Worm (Caenorhabditis elegans) whole organism, L4 larva: ENCODE results near the gene mkk-4.

ENCODE experiments used
- F37D6.2 ChIP-seq: sonication (generic microtip); optimal IDR thresholded peaks from 2 replicates; lab custom pipeline; 2016; ENCODE audit warnings: mild to moderate bottlenecking, missing genetic modification characterization, missing compliant biosample characterization
- T26A8.4 ChIP-seq: fragments of 200-800 bp; sonication (Bioruptor generic); IDR thresholded peaks from 2 replicates; pipeline ENCODE4 v1.3.6; 2022; ENCODE audit warnings: missing genetic modification characterization, missing compliant biosample characterization
- Y5F2A.4 ChIP-seq: fragments of 200-800 bp; sonication (Bioruptor generic); optimal IDR thresholded peaks from 2 replicates; lab custom pipeline; 2018; ENCODE audit warnings: mild to moderate bottlenecking, missing genetic modification characterization, missing compliant biosample characterization
- aha-1 ChIP-seq: fragments of 150-350 bp; peaks from one replicate; lab custom pipeline; 2014; ENCODE audit warnings: missing biosample characterization, missing genetic modification characterization
- arid-1 ChIP-seq: fragments of 200-800 bp; sonication (Bioruptor generic); conservative IDR thresholded peaks from 2 replicates; pipeline ENCODE4 v1.3.6; 2022; ENCODE audit warnings: missing genetic modification reagents, missing genetic modification characterization, missing compliant biosample characterization
- attf-4 ChIP-seq: sonication (generic microtip); optimal IDR thresholded peaks from 3 replicates; lab custom pipeline; 2017; ENCODE audit warnings: missing biosample characterization, missing genetic modification characterization
- ceh-20 ChIP-seq: fragments of 200-800 bp; sonication (Bioruptor generic); IDR thresholded peaks from 2 replicates; pipeline ENCODE4 v1.3.6; 2022; ENCODE audit warnings: missing genetic modification reagents, missing genetic modification characterization, missing compliant biosample characterization
- ceh-28 ChIP-seq: fragments of 150-350 bp; optimal IDR thresholded peaks from 2 replicates; lab custom pipeline; 2014; ENCODE audit warnings: missing biosample characterization, missing genetic modification reagents, missing genetic modification characterization
- ceh-44 ChIP-seq: fragments of 200-800 bp; sonication (Bioruptor generic); IDR thresholded peaks from 2 replicates; pipeline ENCODE4 v1.3.6; 2022; ENCODE audit warnings: missing genetic modification reagents, missing genetic modification characterization, missing compliant biosample characterization
- ctbp-1 ChIP-seq: fragments of 200-800 bp; sonication (Bioruptor generic); IDR thresholded peaks from 2 replicates; pipeline ENCODE4 v1.3.6; 2022; ENCODE audit warnings: missing genetic modification reagents, missing genetic modification characterization, missing compliant biosample characterization
- daf-8 ChIP-seq: fragments of 200-800 bp; sonication (Bioruptor generic); IDR thresholded peaks from 2 replicates; pipeline ENCODE4 v1.3.6; 2022; ENCODE audit warnings: missing genetic modification characterization, missing compliant biosample characterization
- dmd-6 ChIP-seq: fragments of 200-800 bp; sonication (Bioruptor generic); IDR thresholded peaks from 2 replicates; pipeline ENCODE4 v1.3.6; 2022; ENCODE audit warnings: missing genetic modification reagents, missing genetic modification characterization, missing compliant biosample characterization
- dmd-8 ChIP-seq: fragments of 200-800 bp; sonication (Bioruptor generic); IDR thresholded peaks from 2 replicates; pipeline ENCODE4 v1.3.6; 2022; ENCODE audit warnings: missing genetic modification characterization, missing compliant biosample characterization
- dpl-1 ChIP-seq: fragments of 150-350 bp; optimal IDR thresholded peaks from 2 replicates; lab custom pipeline; 2014; ENCODE audit warnings: missing biosample characterization, missing genetic modification reagents, missing genetic modification characterization
- dve-1 ChIP-seq: sonication (generic microtip); optimal IDR thresholded peaks from 2 replicates; lab custom pipeline; 2017; ENCODE audit warnings: antibody characterized with exemption, mild to moderate bottlenecking, missing genetic modification characterization, missing compliant biosample characterization; ENCODE audit not compliant: insufficient read depth
- egl-43 ChIP-seq: fragments of 200-800 bp; sonication (Bioruptor generic); IDR thresholded peaks from 2 replicates; pipeline ENCODE4 v1.3.6; 2022; ENCODE audit warnings: missing genetic modification reagents, missing genetic modification characterization, missing compliant biosample characterization
- fkh-10 ChIP-seq: fragments of 150-350 bp; optimal IDR thresholded peaks from 2 replicates; lab custom pipeline; 2014; ENCODE audit warnings: missing biosample characterization, missing genetic modification reagents, missing genetic modification characterization
- fos-1 ChIP-seq: fragments of 150-350 bp; optimal IDR thresholded peaks from 2 replicates; lab custom pipeline; 2014; ENCODE audit warnings: missing biosample characterization, missing genetic modification characterization
- gei-8 ChIP-seq: fragments of 200-800 bp; sonication (Bioruptor generic); optimal IDR thresholded peaks from 2 replicates; lab custom pipeline; 2018; ENCODE audit warnings: mild to moderate bottlenecking, missing genetic modification characterization, missing compliant biosample characterization
- hlh-30 ChIP-seq: sonication (generic microtip); optimal IDR thresholded peaks from 2 replicates; lab custom pipeline; 2017; ENCODE audit warnings: antibody characterized with exemption, mild to moderate bottlenecking, missing genetic modification characterization, missing compliant biosample characterization; ENCODE audit not compliant: insufficient read depth
- hmg-1.1 ChIP-seq: fragments of 200-800 bp; sonication (Bioruptor generic); IDR thresholded peaks from 2 replicates; pipeline ENCODE4 v1.3.6; 2022; ENCODE audit warnings: missing genetic modification reagents, missing genetic modification characterization, missing compliant biosample characterization
- lin-29 ChIP-seq: fragments of 200-800 bp; sonication (Bioruptor generic); IDR thresholded peaks from 2 replicates; pipeline ENCODE4 v1.3.6; 2022; ENCODE audit warnings: missing genetic modification reagents, missing genetic modification characterization, missing compliant biosample characterization
- lin-38 ChIP-seq: fragments of 200-800 bp; sonication (Bioruptor generic); IDR thresholded peaks from 2 replicates; pipeline ENCODE4 v1.3.6; 2022; ENCODE audit warnings: missing genetic modification reagents, missing genetic modification characterization, missing compliant biosample characterization
- lir-3 ChIP-seq: sonication (generic microtip); optimal IDR thresholded peaks from 2 replicates; lab custom pipeline; 2016; ENCODE audit warnings: mild to moderate bottlenecking, missing genetic modification characterization, missing compliant biosample characterization
- madf-9 ChIP-seq: fragments of 200-800 bp; sonication (Bioruptor generic); conservative IDR thresholded peaks from 2 replicates; pipeline ENCODE4 v1.3.6; 2022; ENCODE audit warnings: missing genetic modification reagents, missing genetic modification characterization, missing compliant biosample characterization
- mep-1 ChIP-seq: fragments of 150-350 bp; sonication (generic microtip); optimal IDR thresholded peaks from 3 replicates; lab custom pipeline; 2014; ENCODE audit warnings: missing biosample characterization, missing genetic modification characterization
- mes-2 ChIP-seq: sonication (generic microtip); optimal IDR thresholded peaks from 2 replicates; lab custom pipeline; 2016; ENCODE audit warnings: missing genotype, mild to moderate bottlenecking, missing genetic modification characterization, missing compliant biosample characterization; ENCODE audit not compliant: poor library complexity, severe bottlenecking
- mxl-2 ChIP-seq: fragments of 200-800 bp; sonication (Bioruptor generic); conservative IDR thresholded peaks from 2 replicates; pipeline ENCODE4 v1.3.6; 2022; ENCODE audit warnings: missing genetic modification reagents, missing genetic modification characterization, missing compliant biosample characterization
- mxl-3 ChIP-seq: fragments of 200-800 bp; sonication (Bioruptor generic); optimal IDR thresholded peaks from 2 replicates; lab custom pipeline; 2018; ENCODE audit warnings: mild to moderate bottlenecking, missing genetic modification characterization, missing compliant biosample characterization
- nhr-28 ChIP-seq: fragments of 150-350 bp; optimal IDR thresholded peaks from 2 replicates; lab custom pipeline; 2014; ENCODE audit warnings: missing biosample characterization, missing genetic modification characterization
- nhr-41 ChIP-seq: fragments of 200-800 bp; sonication (Bioruptor generic); IDR thresholded peaks from 2 replicates; pipeline ENCODE4 v1.3.6; 2022; ENCODE audit warnings: missing genetic modification reagents, missing genetic modification characterization, missing compliant biosample characterization
- nhr-48 ChIP-seq: sonication (generic microtip); optimal IDR thresholded peaks from 2 replicates; lab custom pipeline; 2016; ENCODE audit warnings: mild to moderate bottlenecking, missing genetic modification characterization, missing compliant biosample characterization
- nhr-76 ChIP-seq: fragments of 150-350 bp; optimal IDR thresholded peaks from 2 replicates; lab custom pipeline; 2014; ENCODE audit warnings: missing biosample characterization, missing genetic modification characterization
- nhr-77 ChIP-seq: fragments of 150-350 bp; optimal IDR thresholded peaks from 2 replicates; lab custom pipeline; 2014; ENCODE audit warnings: missing biosample characterization, missing genetic modification characterization
- pha-4 ChIP-seq, 2 experiments: fragments of 150-350 bp in 1 of 2; fragments of 200-800 bp in 1 of 2; sonication (Bioruptor generic) in 1 of 2; IDR thresholded peaks in 1 of 2; optimal IDR thresholded peaks in 1 of 2; 2 replicates each; pipeline versions ENCODE4 v1.3.6 to Lab custom; 2014 to 2022; ENCODE audit warnings: missing genetic modification characterization in 2 of 2, missing genetic modification reagents in 2 of 2, missing biosample characterization in 1 of 2, missing compliant biosample characterization in 1 of 2
- pqm-1 ChIP-seq: sonication (generic microtip); optimal IDR thresholded peaks from 2 replicates; lab custom pipeline; 2017; ENCODE audit warnings: missing biosample characterization, missing genetic modification characterization
- rbr-2 ChIP-seq: sonication (generic microtip); optimal IDR thresholded peaks from 2 replicates; lab custom pipeline; 2016; ENCODE audit warnings: missing genotype, missing genetic modification characterization, missing compliant biosample characterization
- sdz-12 ChIP-seq: fragments of 200-800 bp; sonication (Bioruptor generic); optimal IDR thresholded peaks from 2 replicates; lab custom pipeline; 2018; ENCODE audit warnings: mild to moderate bottlenecking, missing genetic modification characterization, missing compliant biosample characterization
- spr-1 ChIP-seq: sonication (generic microtip); optimal IDR thresholded peaks from 2 replicates; lab custom pipeline; 2016; ENCODE audit warnings: mild to moderate bottlenecking, missing genetic modification characterization, missing compliant biosample characterization
- spr-3 ChIP-seq: fragments of 200-800 bp; sonication (Bioruptor generic); optimal IDR thresholded peaks from 2 replicates; lab custom pipeline; 2018; ENCODE audit warnings: mild to moderate bottlenecking, missing genetic modification characterization, missing compliant biosample characterization
- tag-97 ChIP-seq: fragments of 200-800 bp; sonication (Bioruptor generic); IDR thresholded peaks from 2 replicates; pipeline ENCODE4 v1.3.6; 2022; ENCODE audit warnings: missing genetic modification characterization, missing compliant biosample characterization
- tra-1 ChIP-seq: fragments of 200-800 bp; sonication (Bioruptor generic); IDR thresholded peaks from 2 replicates; pipeline ENCODE4 v1.3.6; 2022; ENCODE audit warnings: missing genetic modification reagents, missing genetic modification characterization, missing compliant biosample characterization
- unc-62 ChIP-seq, 3 experiments: fragments of 150-350 bp in 1 of 3; sonication (generic microtip); optimal IDR thresholded peaks in 2 of 3; peaks in 1 of 3; 1 replicate in 1 of 3; 2 replicates in 2 of 3; lab custom pipeline; 2014 to 2017; ENCODE audit warnings: missing biosample characterization in 3 of 3, missing genetic modification characterization in 3 of 3, missing genetic modification reagents in 3 of 3, missing genotype in 1 of 3
- zfp-2 ChIP-seq: sonication (generic microtip); optimal IDR thresholded peaks from 2 replicates; lab custom pipeline; 2016; ENCODE audit warnings: mild to moderate bottlenecking, missing genetic modification characterization, missing compliant biosample characterization
- zfp-3 ChIP-seq: fragments of 200-800 bp; sonication (Bioruptor generic); conservative IDR thresholded peaks from 2 replicates; pipeline ENCODE4 v1.3.6; 2022; ENCODE audit warnings: missing genetic modification reagents, missing genetic modification characterization, missing compliant biosample characterization
- ztf-7 ChIP-seq: fragments of 150-350 bp; optimal IDR thresholded peaks from 2 replicates; lab custom pipeline; 2014; ENCODE audit warnings: missing biosample characterization, missing genetic modification characterization

mkk-4 gene

ce11 chrX:9997344-9997743 is 30.3 kb upstream of the mkk-4 start:
- TF ChIP-seq pqm-1 (tag; lab: Kevin White, UChicago) (peak; percentile 60), nhr-28 (tag; lab: Kevin White, UChicago) (peak; percentile 60), nhr-76 (tag; lab: Kevin White, UChicago) (no peak), dve-1 (tag; lab: Kevin White, UChicago) (peak; percentile 45), nhr-41 (0 out of 2 replicates have a peak, but pooled peaks have one; percentile 12), dmd-6 (GFP tag; lab: Robert Waterston, UW) (peak; percentile 36; the same call in 1 of the 2 replicates), attf-4 (tag; lab: Kevin White, UChicago) (no peak)

ce11 chrX:9999192-9999591 is 28.5 kb upstream of the mkk-4 start, which contains the start of gene grk-1:
grk-1 (minus strand) TSS chrX:9999208.
- TF ChIP-seq dmd-8 = no peak
- TF ChIP-seq mep-1 = no peak
- no peak for TF ChIP-seq lir-3
- no peak for TF ChIP-seq gei-8 (GFP tag; lab: Kevin White, UChicago)
- no peak for TF ChIP-seq nhr-48 (tag; lab: Kevin White, UChicago)
- no peak for TF ChIP-seq hlh-30 (tag; lab: Kevin White, UChicago)
- TF ChIP-seq lin-38 (GFP tag; lab: Robert Waterston, UW) = no peak
- TF ChIP-seq fkh-10 (GFP tag; lab: Kevin White, UChicago) = peak; percentile 19
- TF ChIP-seq F37D6.2 = peak; percentile 3
- TF ChIP-seq sdz-12 (GFP tag; lab: Kevin White, UChicago) = no peak
- peak; percentile 23 for TF ChIP-seq rbr-2
- TF ChIP-seq pha-4 (GFP tag; IDR thresholded peaks at IDR 0.05; lab: Robert Waterston, UW) = no peak
- TF ChIP-seq pha-4 (tag; optimal IDR thresholded peaks at IDR 0.05; lab: Kevin White, UChicago) = no peak
- TF ChIP-seq dpl-1 = no peak
- no peak for TF ChIP-seq mxl-2 (GFP tag; lab: Robert Waterston, UW)
- TF ChIP-seq hmg-1.1 (GFP tag; lab: Robert Waterston, UW) = no peak
- TF ChIP-seq tag-97 (GFP tag; lab: Robert Waterston, UW) = no peak
- TF ChIP-seq spr-1 = no peak
- TF ChIP-seq unc-62 (GFP tag; optimal IDR thresholded peaks at IDR 0.05 in 1 of 2; lab: Kevin White, UChicago) = peak in 1 of 2 experiments; percentile 30
- TF ChIP-seq unc-62 (tag; optimal IDR thresholded peaks at IDR 0.05; lab: Kevin White, UChicago) = no peak
- no peak for TF ChIP-seq zfp-3 (GFP tag; lab: Robert Waterston, UW)

ce11 chrX:9999599-10000201 is 28.0 kb upstream of the mkk-4 start:
- TF ChIP-seq dve-1 (tag; lab: Kevin White, UChicago) (peak; percentile 80), ctbp-1 (GFP tag; lab: Robert Waterston, UW) (peak; percentile 88), ztf-7 (tag; lab: Kevin White, UChicago) (no peak), spr-3 (GFP tag; lab: Kevin White, UChicago) (peak; percentile 2), ceh-20 (GFP tag; lab: Robert Waterston, UW) (peak; percentile 65; the same call in 1 of the 2 replicates), zfp-3 (GFP tag; lab: Robert Waterston, UW) (0 out of 2 replicates have a peak, but pooled peaks have one; percentile 35), Y5F2A.4 (GFP tag; lab: Kevin White, UChicago) (peak; percentile 49), mes-2 (tag; lab: Kevin White, UChicago) (peak; percentile 71), tra-1 (GFP tag; lab: Robert Waterston, UW) (peak; percentile 69), lin-29 (GFP tag; lab: Robert Waterston, UW) (peak; percentile 48; the same call in 1 of the 2 replicates), lin-38 (GFP tag; lab: Robert Waterston, UW) (peak; percentile 49), aha-1 (tag; lab: Kevin White, UChicago) (peak; percentile 87), egl-43 (GFP tag; lab: Robert Waterston, UW) (peak; percentile 83), dmd-6 (GFP tag; lab: Robert Waterston, UW) (peak; percentile 70), nhr-77 (peak; percentile 50), ceh-44 (GFP tag; lab: Robert Waterston, UW) (no peak), daf-8 (no peak), mxl-3 (peak; percentile 96), fos-1 (tag; lab: Kevin White, UChicago) (no peak), madf-9 (0 out of 2 replicates have a peak, but pooled peaks have one; percentile 7), zfp-2 (no peak), arid-1 (peak; percentile 57), T26A8.4 (GFP tag; lab: Robert Waterston, UW) (peak; percentile 54; the same call in 1 of the 2 replicates), ceh-28 (tag; lab: Kevin White, UChicago) (peak; percentile 68)
